Worm (Caenorhabditis elegans) whole organism, L1 larva: ENCODE results near the gene dhs-6.

Experiments used
- alr-1 ChIP-seq: fragments of 200-800 bp; sonication (Bioruptor generic); optimal IDR thresholded peaks from 2 replicates; lab custom pipeline; 2018; ENCODE audit warnings: borderline replicate concordance, mild to moderate bottlenecking, missing genetic modification characterization, missing compliant biosample characterization
- efl-1 ChIP-seq, 4 experiments: fragments of 150-350 bp; optimal IDR thresholded peaks in 3 of 4; peaks in 1 of 4; 1 replicate in 1 of 4; 2 replicates in 3 of 4; lab custom pipeline; 2014; ENCODE audit warnings: missing biosample characterization in 2 of 4, missing genetic modification characterization in 2 of 4, missing genetic modification reagents in 2 of 4
- nhr-12 ChIP-seq: sonication (generic microtip); optimal IDR thresholded peaks from 2 replicates; lab custom pipeline; 2017; ENCODE audit warnings: missing biosample characterization, missing genetic modification characterization

DNA sequence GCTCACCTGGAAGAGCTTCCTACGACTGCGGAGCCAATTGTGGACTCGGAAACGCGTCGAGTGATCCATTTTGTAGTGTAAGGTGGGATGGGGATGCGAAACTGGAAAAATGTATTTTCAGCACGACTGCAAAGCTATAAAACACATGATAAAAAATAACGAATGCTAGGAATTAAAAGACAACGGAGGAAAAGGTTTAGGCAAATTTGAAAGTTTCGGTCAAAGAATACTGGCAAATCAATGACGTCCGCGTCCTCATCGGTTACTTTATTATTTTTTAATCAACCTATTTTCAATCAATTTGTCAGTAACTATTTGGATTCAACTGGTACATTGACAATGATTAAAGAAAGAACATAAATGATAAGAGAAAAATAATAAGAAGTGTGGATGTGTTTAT lies 11.4 kb downstream of the dhs-6 start, which contains the start of gene C17G10.7:
- no peak for TF ChIP-seq alr-1 (tag; lab: Kevin White, UChicago)
- TF ChIP-seq efl-1 (optimal IDR thresholded peaks at IDR 0.05; lab: Kevin White, UChicago), result no peak
- no peak for TF ChIP-seq efl-1 (GFP tag; optimal IDR thresholded peaks at IDR 0.05 in 1 of 2; lab: Kevin White, UChicago)
- no peak for TF ChIP-seq nhr-12 (tag; lab: Kevin White, UChicago)
